Worm (Caenorhabditis elegans) whole organism, late embryonic: ENCODE results near the gene W07B8.4.

Experiments used
- C38D4.7 ChIP-seq: fragments of 200-800 bp; sonication (Bioruptor generic); optimal IDR thresholded peaks from 2 replicates; lab custom pipeline; 2018; ENCODE audit warnings: mild to moderate bottlenecking, missing genetic modification characterization, moderate library complexity, missing compliant biosample characterization
- K02D7.2 ChIP-seq: sonication (generic microtip); optimal IDR thresholded peaks from 2 replicates; lab custom pipeline; 2017; ENCODE audit warnings: mild to moderate bottlenecking, missing genetic modification characterization, missing compliant biosample characterization
- K09A11.1 ChIP-seq: sonication (generic microtip); optimal IDR thresholded peaks from 2 replicates; lab custom pipeline; 2017; ENCODE audit warnings: antibody characterized with exemption, mild to moderate bottlenecking, missing genetic modification characterization, missing compliant biosample characterization; ENCODE audit not compliant: insufficient read depth
- Y22D7AL.16 ChIP-seq: sonication (generic microtip); optimal IDR thresholded peaks from 2 replicates; lab custom pipeline; 2016; ENCODE audit warnings: missing genetic modification characterization, missing compliant biosample characterization
- ahr-1 ChIP-seq: sonication (generic microtip); optimal IDR thresholded peaks from 2 replicates; lab custom pipeline; 2016; ENCODE audit warnings: missing genetic modification characterization, missing compliant biosample characterization
- ama-1 ChIP-seq: fragments of 150-350 bp; optimal IDR thresholded peaks from 2 replicates; lab custom pipeline; 2014
- ceh-14 ChIP-seq: sonication (generic microtip); optimal IDR thresholded peaks from 2 replicates; lab custom pipeline; 2016; ENCODE audit warnings: missing genotype, missing genetic modification characterization, missing compliant biosample characterization
- ceh-18 ChIP-seq: sonication (generic microtip); optimal IDR thresholded peaks from 2 replicates; lab custom pipeline; 2016; ENCODE audit warnings: missing genetic modification characterization, missing compliant biosample characterization
- ceh-2 ChIP-seq: sonication (generic microtip); optimal IDR thresholded peaks from 2 replicates; lab custom pipeline; 2016; ENCODE audit warnings: missing genotype, missing genetic modification characterization, missing compliant biosample characterization
- ceh-22 ChIP-seq: sonication (generic microtip); optimal IDR thresholded peaks from 2 replicates; lab custom pipeline; 2017; ENCODE audit warnings: missing biosample characterization, missing genetic modification characterization
- ceh-30 ChIP-seq: fragments of 150-350 bp; optimal IDR thresholded peaks from 2 replicates; lab custom pipeline; 2014; ENCODE audit warnings: missing biosample characterization, missing genetic modification characterization
- ceh-31 ChIP-seq: sonication (generic microtip); optimal IDR thresholded peaks from 2 replicates; lab custom pipeline; 2016; ENCODE audit warnings: missing genetic modification characterization, missing compliant biosample characterization
- ceh-34 ChIP-seq: sonication (generic microtip); optimal IDR thresholded peaks from 2 replicates; lab custom pipeline; 2016; ENCODE audit warnings: mild to moderate bottlenecking, missing genetic modification characterization, missing compliant biosample characterization
- ceh-45 ChIP-seq: fragments of 200-800 bp; sonication (Bioruptor generic); IDR thresholded peaks from 2 replicates; pipeline ENCODE4 v1.3.6; 2022; ENCODE audit warnings: missing genetic modification reagents, missing genetic modification characterization, missing compliant biosample characterization
- ceh-48 ChIP-seq: sonication (generic microtip); optimal IDR thresholded peaks from 2 replicates; lab custom pipeline; 2016; ENCODE audit warnings: missing genetic modification characterization, inconsistent platforms, missing compliant biosample characterization
- ceh-6 ChIP-seq: fragments of 200-800 bp; sonication (Bioruptor generic); optimal IDR thresholded peaks from 2 replicates; lab custom pipeline; 2018; ENCODE audit warnings: mild to moderate bottlenecking, missing genetic modification characterization, missing compliant biosample characterization
- che-1 ChIP-seq: sonication (generic microtip); optimal IDR thresholded peaks from 2 replicates; lab custom pipeline; 2016; ENCODE audit warnings: mild to moderate bottlenecking, missing genetic modification characterization, missing compliant biosample characterization
- dmd-4 ChIP-seq: sonication (generic microtip); optimal IDR thresholded peaks from 2 replicates; lab custom pipeline; 2016; ENCODE audit warnings: borderline replicate concordance, missing genetic modification characterization, missing compliant biosample characterization
- dve-1 ChIP-seq: sonication (generic microtip); optimal IDR thresholded peaks from 2 replicates; lab custom pipeline; 2017; ENCODE audit warnings: antibody characterized with exemption, mild to moderate bottlenecking, missing genetic modification characterization, missing compliant biosample characterization
- elt-2 ChIP-seq: sonication (generic microtip); optimal IDR thresholded peaks from 2 replicates; lab custom pipeline; 2016; ENCODE audit warnings: missing genetic modification reagents, missing genetic modification characterization, missing compliant biosample characterization
- elt-4 ChIP-seq: sonication (generic microtip); optimal IDR thresholded peaks from 2 replicates; lab custom pipeline; 2016; ENCODE audit warnings: missing genetic modification characterization, missing compliant biosample characterization
- ets-4 ChIP-seq: sonication (generic microtip); optimal IDR thresholded peaks from 2 replicates; lab custom pipeline; 2016; ENCODE audit warnings: missing genetic modification characterization, missing compliant biosample characterization
- eyg-1 ChIP-seq: sonication (generic microtip); optimal IDR thresholded peaks from 2 replicates; lab custom pipeline; 2016; ENCODE audit warnings: missing genotype, missing genetic modification characterization, missing compliant biosample characterization
- fkh-10 ChIP-seq: fragments of 150-350 bp; optimal IDR thresholded peaks from 2 replicates; lab custom pipeline; 2014; ENCODE audit warnings: missing biosample characterization, missing genetic modification reagents, missing genetic modification characterization
- fkh-6 ChIP-seq: sonication (generic microtip); optimal IDR thresholded peaks from 2 replicates; lab custom pipeline; 2016; ENCODE audit warnings: missing genetic modification characterization, missing compliant biosample characterization
- gmeb-2 ChIP-seq: sonication (generic microtip); optimal IDR thresholded peaks from 2 replicates; lab custom pipeline; 2016; ENCODE audit warnings: missing genetic modification characterization, inconsistent platforms, missing compliant biosample characterization
- hlh-15 ChIP-seq: sonication (generic microtip); optimal IDR thresholded peaks from 2 replicates; lab custom pipeline; 2016; ENCODE audit warnings: missing genetic modification characterization, missing compliant biosample characterization
- hlh-30 ChIP-seq: sonication (generic microtip); optimal IDR thresholded peaks from 2 replicates; lab custom pipeline; 2017; ENCODE audit warnings: antibody characterized with exemption, missing genetic modification characterization, missing compliant biosample characterization; ENCODE audit not compliant: insufficient read depth
- hlh-6 ChIP-seq: sonication (generic microtip); optimal IDR thresholded peaks from 2 replicates; lab custom pipeline; 2016; ENCODE audit warnings: missing genotype, missing genetic modification characterization, missing compliant biosample characterization
- hlh-8 ChIP-seq: sonication (generic microtip); optimal IDR thresholded peaks from 2 replicates; lab custom pipeline; 2016; ENCODE audit warnings: missing genotype, missing genetic modification characterization, missing compliant biosample characterization
- lim-6 ChIP-seq: sonication (generic microtip); optimal IDR thresholded peaks from 2 replicates; lab custom pipeline; 2016; ENCODE audit warnings: missing genetic modification characterization, missing compliant biosample characterization
- lin-11 ChIP-seq: fragments of 200-800 bp; sonication (Bioruptor generic); optimal IDR thresholded peaks from 2 replicates; lab custom pipeline; 2018; ENCODE audit warnings: mild to moderate bottlenecking, missing genetic modification characterization, missing compliant biosample characterization
- madf-2 ChIP-seq: sonication (generic microtip); optimal IDR thresholded peaks from 2 replicates; lab custom pipeline; 2017; ENCODE audit warnings: missing genetic modification characterization, missing compliant biosample characterization
- mec-3 ChIP-seq: sonication (generic microtip); optimal IDR thresholded peaks from 2 replicates; lab custom pipeline; 2016; ENCODE audit warnings: borderline replicate concordance, missing genetic modification characterization, missing compliant biosample characterization
- npax-4 ChIP-seq: sonication (generic microtip); optimal IDR thresholded peaks from 2 replicates; lab custom pipeline; 2016; ENCODE audit warnings: missing genetic modification characterization, missing compliant biosample characterization
- odd-2 ChIP-seq: sonication (generic microtip); optimal IDR thresholded peaks from 2 replicates; lab custom pipeline; 2017; ENCODE audit warnings: antibody characterized with exemption, mild to moderate bottlenecking, missing genetic modification characterization, missing compliant biosample characterization
- pag-3 ChIP-seq: sonication (generic microtip); optimal IDR thresholded peaks from 2 replicates; lab custom pipeline; 2016; ENCODE audit warnings: missing compliant biosample characterization, missing genetic modification characterization, borderline replicate concordance
- pax-1 ChIP-seq: fragments of 150-350 bp; optimal IDR thresholded peaks from 2 replicates; lab custom pipeline; 2014; ENCODE audit warnings: missing biosample characterization, missing genetic modification characterization
- pha-4 ChIP-seq: fragments of 150-350 bp; optimal IDR thresholded peaks from 2 replicates; lab custom pipeline; 2018; ENCODE audit warnings: missing biosample characterization, missing genetic modification reagents, missing genetic modification characterization
- pqm-1 ChIP-seq: sonication (generic microtip); optimal IDR thresholded peaks from 2 replicates; lab custom pipeline; 2016; ENCODE audit warnings: missing genetic modification characterization, missing compliant biosample characterization
- pros-1 ChIP-seq: fragments of 150-350 bp; optimal IDR thresholded peaks from 2 replicates; lab custom pipeline; 2014; ENCODE audit warnings: missing biosample characterization, missing genetic modification reagents, missing genetic modification characterization
- rnt-1 ChIP-seq: sonication (generic microtip); optimal IDR thresholded peaks from 2 replicates; lab custom pipeline; 2016; ENCODE audit warnings: missing genetic modification characterization, missing compliant biosample characterization
- sdc-2 ChIP-seq: sonication (generic microtip); optimal IDR thresholded peaks from 2 replicates; lab custom pipeline; 2016; ENCODE audit warnings: missing genotype, missing genetic modification characterization, missing compliant biosample characterization
- sox-2 ChIP-seq: fragments of 200-800 bp; sonication (Bioruptor generic); IDR thresholded peaks from 2 replicates; pipeline ENCODE4 v1.3.6; 2022; ENCODE audit warnings: missing genetic modification reagents, missing genetic modification characterization, missing compliant biosample characterization
- sox-4 ChIP-seq: sonication (generic microtip); optimal IDR thresholded peaks from 2 replicates; lab custom pipeline; 2017; ENCODE audit warnings: mild to moderate bottlenecking, missing genetic modification characterization, inconsistent platforms, missing compliant biosample characterization
- syd-9 ChIP-seq: sonication (generic microtip); optimal IDR thresholded peaks from 2 replicates; lab custom pipeline; 2016; ENCODE audit warnings: mild to moderate bottlenecking, missing genetic modification characterization, moderate library complexity, missing compliant biosample characterization
- tbx-7 ChIP-seq: sonication (generic microtip); optimal IDR thresholded peaks from 2 replicates; lab custom pipeline; 2016; ENCODE audit warnings: missing genotype, missing genetic modification characterization, missing compliant biosample characterization
- ttx-3 ChIP-seq: sonication (generic microtip); optimal IDR thresholded peaks from 2 replicates; lab custom pipeline; 2016; ENCODE audit warnings: missing genetic modification reagents, missing genetic modification characterization, missing compliant biosample characterization
- unc-3 ChIP-seq, 2 experiments: fragments of 200-800 bp in 1 of 2; sonication (Bioruptor generic) in 1 of 2; sonication (generic microtip) in 1 of 2; conservative IDR thresholded peaks in 1 of 2; optimal IDR thresholded peaks in 1 of 2; 2 replicates each; pipeline versions ENCODE4 v1.3.6 to Lab custom; 2016 to 2022; ENCODE audit warnings: missing compliant biosample characterization in 2 of 2, missing genetic modification characterization in 2 of 2, missing genetic modification reagents in 1 of 2
- unc-42 ChIP-seq: sonication (generic microtip); optimal IDR thresholded peaks from 2 replicates; lab custom pipeline; 2016; ENCODE audit warnings: missing genotype, missing genetic modification characterization, missing compliant biosample characterization
- unc-55 ChIP-seq: sonication (generic microtip); optimal IDR thresholded peaks from 2 replicates; lab custom pipeline; 2017; ENCODE audit warnings: missing biosample characterization, missing genetic modification reagents, missing genetic modification characterization
- zip-5 ChIP-seq: sonication (generic microtip); optimal IDR thresholded peaks from 2 replicates; lab custom pipeline; 2016; ENCODE audit warnings: missing genetic modification characterization, missing compliant biosample characterization

Gene W07B8.4

ce11 chrV:1151324-1151742, 19.6 kb upstream of the W07B8.4 start (continued):
- TF ChIP-seq C38D4.7 = no peak
- TF ChIP-seq ceh-48 = peak; percentile 92
- TF ChIP-seq K09A11.1 (tag; lab: Kevin White, UChicago) = peak; percentile 87
- TF ChIP-seq hlh-6 (tag; lab: Kevin White, UChicago) = peak; percentile 59
- TF ChIP-seq ets-4 (tag; lab: Kevin White, UChicago) = peak; percentile 87
- TF ChIP-seq hlh-8 (tag; lab: Kevin White, UChicago) = peak; percentile 54
- TF ChIP-seq hlh-15 (tag; lab: Kevin White, UChicago) = no peak
- TF ChIP-seq ceh-18 (tag; lab: Kevin White, UChicago) = peak; percentile 99
- peak; percentile 77 for TF ChIP-seq elt-2
- no peak for TF ChIP-seq K02D7.2 (tag; lab: Kevin White, UChicago)
- TF ChIP-seq npax-4 (tag; lab: Kevin White, UChicago) = no peak
- peak; percentile 12 for TF ChIP-seq Y22D7AL.16 (tag; lab: Kevin White, UChicago)
- TF ChIP-seq gmeb-2 (tag; lab: Kevin White, UChicago) = no peak
- peak; percentile 82 for TF ChIP-seq lim-6 (tag; lab: Kevin White, UChicago)
- peak; percentile 76 for TF ChIP-seq pag-3 (tag; lab: Kevin White, UChicago)
- no peak for TF ChIP-seq fkh-10 (GFP tag; lab: Kevin White, UChicago)
- TF ChIP-seq pax-1 (tag; lab: Kevin White, UChicago) = peak; percentile 1
- peak; percentile 94 for TF ChIP-seq pros-1 (tag; lab: Kevin White, UChicago)
- no peak for TF ChIP-seq mec-3 (tag; lab: Kevin White, UChicago)
- no peak for TF ChIP-seq pha-4 (tag; lab: Kevin White, UChicago)
- peak; percentile 78 for TF ChIP-seq sdc-2 (tag; lab: Kevin White, UChicago)
- peak; percentile 17 for TF ChIP-seq zip-5 (tag; lab: Kevin White, UChicago)
- peak; percentile 22 for TF ChIP-seq fkh-6 (tag; lab: Kevin White, UChicago)
- peak; percentile 99 for TF ChIP-seq ceh-34 (tag; lab: Kevin White, UChicago)
- peak; percentile 97 for TF ChIP-seq ceh-14 (tag; lab: Kevin White, UChicago)
- TF ChIP-seq ceh-45 (GFP tag; lab: Robert Waterston, UW) = 0 out of 2 replicates have a peak, but pooled peaks have one; percentile 34
- TF ChIP-seq che-1 (tag; lab: Kevin White, UChicago) = peak; percentile 63
- TF ChIP-seq rnt-1 = peak; percentile 99
- TF ChIP-seq sox-4 (tag; lab: Kevin White, UChicago) = no peak
- peak; percentile 85 for TF ChIP-seq ceh-30 (tag; lab: Kevin White, UChicago)
- peak; percentile 92 for TF ChIP-seq unc-55 (GFP tag; lab: Kevin White, UChicago)
- peak; percentile 92 for TF ChIP-seq dve-1 (tag; lab: Kevin White, UChicago)
- peak; percentile 40 for TF ChIP-seq tbx-7
- peak; percentile 61 for TF ChIP-seq pqm-1 (tag; lab: Kevin White, UChicago)
- TF ChIP-seq unc-3 (GFP tag; conservative IDR thresholded peaks at IDR 0.05; lab: Robert Waterston, UW) = peak; percentile 75; the same call in 1 of the 2 replicates
- TF ChIP-seq unc-3 (tag; optimal IDR thresholded peaks at IDR 0.05; lab: Kevin White, UChicago) = peak; percentile 95
- TF ChIP-seq unc-42 (tag; lab: Kevin White, UChicago) = peak; percentile 97
- peak; percentile 4 for TF ChIP-seq lin-11 (tag; lab: Kevin White, UChicago)
- peak; percentile 61 for TF ChIP-seq dmd-4 (tag; lab: Kevin White, UChicago)
- peak; percentile 50 for TF ChIP-seq ttx-3 (tag; lab: Kevin White, UChicago)
- peak; percentile 85 for TF ChIP-seq hlh-30
- TF ChIP-seq ceh-2 = peak; percentile 79
- no peak for TF ChIP-seq ama-1 (lab: Kevin White, UChicago)
- TF ChIP-seq madf-2 (tag; lab: Kevin White, UChicago) = peak; percentile 29
- peak; percentile 98 for TF ChIP-seq ceh-31 (tag; lab: Kevin White, UChicago)
- TF ChIP-seq odd-2 (tag; lab: Kevin White, UChicago) = no peak
- TF ChIP-seq ceh-6 (GFP tag; lab: Kevin White, UChicago) = peak; percentile 64
- peak; percentile 15 for TF ChIP-seq ceh-22 (tag; lab: Kevin White, UChicago)
- no peak for TF ChIP-seq ahr-1 (tag; lab: Kevin White, UChicago)
- TF ChIP-seq eyg-1 (tag; lab: Kevin White, UChicago) = peak; percentile 86
- TF ChIP-seq sox-2 (GFP tag; lab: Robert Waterston, UW) = peak; percentile 40
- no peak for TF ChIP-seq elt-4 (tag; lab: Kevin White, UChicago)
- TF ChIP-seq syd-9 (tag; lab: Kevin White, UChicago) = peak; percentile 96
